Worm (Caenorhabditis elegans): ENCODE results near the gene sre-35.
A peak's percentile ranks its signal among the peaks of the same experiment; 100 is the strongest.

sre-35 gene

ce11 chrII:12412417-12412816 lies 40.2 kb downstream of the sre-35 start, which contains the start of gene Y57A10C.1:
Gene Y57A10C.1, minus strand, starts transcription at chrII:12412517.
- TF ChIP-seq snu-23 (GFP tag; optimal IDR thresholded peaks at IDR 0.05): no peak
- TF ChIP-seq aly-2 (tag; optimal IDR thresholded peaks at IDR 0.05): no peak
- TF ChIP-seq unc-130 (tag; optimal IDR thresholded peaks at IDR 0.05): no peak
- no peak for TF ChIP-seq nhr-20 (tag; optimal IDR thresholded peaks at IDR 0.05)
- no peak for TF ChIP-seq aha-1 (tag; optimal IDR thresholded peaks at IDR 0.05)
- TF ChIP-seq unc-86 (tag; optimal IDR thresholded peaks at IDR 0.05): no peak
- no peak for TF ChIP-seq mef-2 (tag; optimal IDR thresholded peaks at IDR 0.05)

DNA sequence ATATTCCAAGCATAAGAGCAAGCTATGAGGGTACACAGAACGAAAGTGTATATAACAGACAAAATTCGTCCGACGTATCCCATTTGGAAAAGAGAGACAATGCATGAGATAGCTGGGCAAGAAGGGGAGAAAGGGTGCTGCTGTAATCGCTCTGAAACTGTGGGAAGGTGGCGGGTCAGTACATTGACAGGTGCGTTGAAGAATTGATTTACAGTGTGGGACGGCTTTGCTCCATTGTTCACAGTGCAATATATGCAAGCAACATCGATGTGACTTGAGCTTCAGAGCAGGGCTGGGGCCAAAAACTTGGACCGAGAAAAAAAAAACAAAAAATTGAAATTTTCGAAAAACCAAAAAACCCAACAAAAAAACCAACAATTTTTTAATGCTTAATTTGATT lies 42.5 kb downstream of the sre-35 start, which contains the start of gene F57G9.3:
Gene F57G9.3 (minus strand): TSS at position 101 of the 400 bp plus-strand sequence.
- TF ChIP-seq nhr-19 (GFP tag; conservative IDR thresholded peaks at IDR 0.05) (no peak), snu-23 (GFP tag; optimal IDR thresholded peaks at IDR 0.05) (no peak), mep-1 (tag; optimal IDR thresholded peaks at IDR 0.05) (no peak), pag-3 (tag; optimal IDR thresholded peaks at IDR 0.05; ENCODE audit: borderline replicate concordance, insufficient read depth) (no peak)

- TF ChIP-seq fkh-4 (tag; optimal IDR thresholded peaks at IDR 0.05; ENCODE audit: borderline replicate concordance) (no peak), sptf-1 (tag; optimal IDR thresholded peaks at IDR 0.05) (no peak), elt-3 (tag; optimal IDR thresholded peaks at IDR 0.05) (no peak), nhr-11 (tag; optimal IDR thresholded peaks at IDR 0.05) (no peak), nhr-85 (tag) (no peak), ztf-4 (tag; optimal IDR thresholded peaks at IDR 0.05) (no peak), C04F5.9 (tag; optimal IDR thresholded peaks at IDR 0.05) (no peak), lin-13 (GFP tag; optimal IDR thresholded peaks at IDR 0.05) (no peak), tbx-2 (tag; optimal IDR thresholded peaks at IDR 0.05) (no peak), unc-98 (GFP tag; IDR thresholded peaks at IDR 0.05) (no peak), nhr-84 (tag; optimal IDR thresholded peaks at IDR 0.05) (no peak), nhr-71 (tag; optimal IDR thresholded peaks at IDR 0.05) (no peak)
Measured at ce11 chrII:12408717-12409116, 43.9 kb downstream of the sre-35 start, which contains the start of gene sre-31. Gene sre-31, minus strand, starts transcription at chrII:12408817.

- TF ChIP-seq efl-1 (optimal IDR thresholded peaks at IDR 0.05): no peak
- TF ChIP-seq efl-1 (GFP tag; optimal IDR thresholded peaks at IDR 0.05 in 1 of 2): peak in 1 of 2 experiments; percentile 55
- no peak for TF ChIP-seq nhr-71 (tag; optimal IDR thresholded peaks at IDR 0.05)
- TF ChIP-seq swsn-7 (tag; optimal IDR thresholded peaks at IDR 0.05): no peak
- TF ChIP-seq efl-3 (GFP tag; optimal IDR thresholded peaks at IDR 0.05): no peak
- TF ChIP-seq nhr-84 (tag; optimal IDR thresholded peaks at IDR 0.05): no peak
Measured at ce11 chrII:12406394-12406793, 46.3 kb downstream of the sre-35 start, which contains the start of gene sre-30. Gene sre-30, minus strand, starts transcription at chrII:12406494.

- TF ChIP-seq tlp-1 (tag; optimal IDR thresholded peaks at IDR 0.05): no peak
- no peak for TF ChIP-seq mab-9 (GFP tag; IDR thresholded peaks at IDR 0.05)
- no peak for TF ChIP-seq nhr-20 (tag; optimal IDR thresholded peaks at IDR 0.05)
- no peak for TF ChIP-seq alr-1 (tag; optimal IDR thresholded peaks at IDR 0.05; ENCODE audit: borderline replicate concordance)
- TF ChIP-seq lin-13 (GFP tag; optimal IDR thresholded peaks at IDR 0.05): no peak
- TF ChIP-seq nhr-71 (tag; optimal IDR thresholded peaks at IDR 0.05): no peak
- no peak for TF ChIP-seq xbp-1 (tag; optimal IDR thresholded peaks at IDR 0.05)
- TF ChIP-seq sox-4 (tag; optimal IDR thresholded peaks at IDR 0.05): no peak
- TF ChIP-seq nhr-28 (tag; optimal IDR thresholded peaks at IDR 0.05): no peak
- no peak for TF ChIP-seq lir-3 (tag; optimal IDR thresholded peaks at IDR 0.05; ENCODE audit: poor library complexity)
Measured at ce11 chrII:12401791-12402190, 50.9 kb downstream of the sre-35 start, which contains the start of gene sre-29. Gene sre-29, minus strand, starts transcription at chrII:12401891.

All from whole organism, L1 larva.